Worm (Caenorhabditis elegans): Measurements from ENCODE around the gene F58F12.12.

- no peak for TF ChIP-seq fkh-10 (GFP tag; optimal IDR thresholded peaks at IDR 0.05)
- TF ChIP-seq ama-1 (optimal IDR thresholded peaks at IDR 0.05): no peak
- TF ChIP-seq nfya-1 (tag; optimal IDR thresholded peaks at IDR 0.05; ENCODE audit: insufficient read depth): no peak
- TF ChIP-seq nhr-28 (tag; optimal IDR thresholded peaks at IDR 0.05): no peak
- no peak for TF ChIP-seq ztf-4 (tag; optimal IDR thresholded peaks at IDR 0.05)
- no peak for TF ChIP-seq tbx-2 (tag; optimal IDR thresholded peaks at IDR 0.05)
- TF ChIP-seq ztf-11 (tag; optimal IDR thresholded peaks at IDR 0.05): no peak
- TF ChIP-seq lin-39 (tag; optimal IDR thresholded peaks at IDR 0.05): no peak
- no peak for TF ChIP-seq jun-1 (tag; optimal IDR thresholded peaks at IDR 0.05)
- TF ChIP-seq unc-62 (GFP tag; optimal IDR thresholded peaks at IDR 0.05): no peak
- no peak for TF ChIP-seq unc-39 (tag; optimal IDR thresholded peaks at IDR 0.05)
- TF ChIP-seq nhr-77 (tag; optimal IDR thresholded peaks at IDR 0.05): no peak
These were observed 22.3 kb downstream of the F58F12.12 start, which contains the start of gene T25D10.1 for ce11 chrII:6403233-6403632.
